Fruit fly (Drosophila melanogaster) S2 (cell line): ENCODE results near the gene CG43725.

Experiments used
- CG8478 ChIP-seq: fragments of >200 bp; optimal IDR thresholded peaks from 2 replicates; lab custom pipeline; 2018
- CTCF ChIP-seq, 2 experiments: fragments of >200 bp; optimal IDR thresholded peaks; 2 replicates each; lab custom pipeline; 2018

DNA sequence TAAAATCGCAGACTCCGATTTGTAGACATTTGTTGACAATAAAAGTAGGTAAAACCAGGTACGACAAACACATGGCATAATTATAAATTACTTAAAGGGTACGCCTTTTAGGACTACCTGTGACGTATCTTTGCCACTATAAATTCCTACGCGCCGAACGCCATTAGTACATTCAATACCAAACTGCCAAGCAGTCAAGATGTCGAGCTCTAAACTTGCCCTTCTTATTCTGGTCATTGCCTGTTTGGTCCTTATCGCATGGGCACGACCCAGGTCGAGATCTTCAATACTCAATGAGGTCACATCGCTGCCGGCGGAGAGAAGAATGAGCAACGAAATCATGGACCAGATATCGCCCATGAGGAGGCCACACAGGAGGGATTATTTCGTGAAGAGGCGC lies 4.5 kb upstream of the CG43725 start, which contains the start of gene CG14915:
- no peak for TF ChIP-seq CG8478 (lab: Kevin White, UChicago)
- TF ChIP-seq CTCF (optimal IDR thresholded peaks at IDR 0.05; lab: Kevin White, UChicago) = no peak
